Worm (Caenorhabditis elegans): ENCODE measurements around the gene dnj-20.

Gene dnj-20

DNA sequence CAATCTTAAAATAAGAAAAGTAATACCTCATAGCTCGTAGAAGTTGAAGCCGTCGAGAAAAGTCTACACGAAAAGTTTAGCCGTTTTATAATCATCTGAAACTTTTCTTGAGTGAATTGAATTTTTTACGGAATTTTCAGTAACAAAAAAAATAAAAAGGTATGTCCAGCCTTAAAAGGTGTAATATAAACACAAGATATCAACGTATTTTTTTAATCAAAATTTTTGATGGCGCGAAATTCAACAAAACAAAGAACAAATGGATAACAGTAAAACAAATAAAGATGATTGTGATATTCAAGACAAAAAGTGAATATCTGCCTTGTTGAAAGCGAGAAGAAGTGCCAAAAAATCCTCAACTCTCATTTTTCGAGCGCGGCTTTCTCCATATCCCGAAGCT, 34.3 kb downstream of the dnj-20 start, which contains the start of gene eral-1:
eral-1 (minus strand) TSS at position 101 of the 400 bp plus-strand sequence.
- TF ChIP-seq nhr-28 (tag; optimal IDR thresholded peaks at IDR 0.05) (no peak), ces-1 (GFP tag; optimal IDR thresholded peaks at IDR 0.05) (no peak), cnd-1 (tag; optimal IDR thresholded peaks at IDR 0.05) (no peak), ztf-11 (tag; optimal IDR thresholded peaks at IDR 0.05) (no peak), ham-2 (GFP tag; optimal IDR thresholded peaks at IDR 0.05) (no peak), nhr-237 (tag; optimal IDR thresholded peaks at IDR 0.05) (no peak), hlh-1 (tag; optimal IDR thresholded peaks at IDR 0.05) (no peak), ceh-43 (GFP tag; optimal IDR thresholded peaks at IDR 0.05) (no peak), lin-13 (tag; optimal IDR thresholded peaks at IDR 0.05) (no peak), sptf-1 (tag; optimal IDR thresholded peaks at IDR 0.05) (no peak)

DNA sequence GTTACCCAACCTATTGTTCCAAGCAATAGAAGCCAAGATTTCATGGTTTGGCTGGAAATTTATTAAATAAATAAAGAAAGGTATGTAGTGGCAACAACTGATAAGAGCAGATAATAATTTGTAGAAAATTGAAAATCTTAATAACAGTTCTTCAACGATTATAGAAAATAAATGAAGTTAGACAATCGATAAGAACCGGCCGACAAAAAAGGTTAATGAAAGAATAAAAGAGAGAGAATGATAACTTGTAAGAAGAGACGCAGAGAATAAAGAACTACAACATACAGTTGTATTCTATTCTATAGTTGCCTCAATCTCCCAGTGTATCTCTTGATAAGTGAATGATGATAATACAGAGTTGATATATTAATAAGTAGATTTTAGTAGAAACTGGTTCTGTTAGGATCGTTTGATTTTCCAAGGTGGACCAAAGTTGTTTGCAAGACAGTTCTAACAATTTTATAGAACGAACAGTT, 37.2 kb downstream of the dnj-20 start, which contains the start of gene ugt-58:
ugt-58 (minus strand) TSS at position 51 of the 476 bp plus-strand sequence.
- TF ChIP-seq hlh-1 (tag; optimal IDR thresholded peaks at IDR 0.05), result no peak
- TF ChIP-seq nhr-28 (tag; optimal IDR thresholded peaks at IDR 0.05), result peak; percentile 52

DNA sequence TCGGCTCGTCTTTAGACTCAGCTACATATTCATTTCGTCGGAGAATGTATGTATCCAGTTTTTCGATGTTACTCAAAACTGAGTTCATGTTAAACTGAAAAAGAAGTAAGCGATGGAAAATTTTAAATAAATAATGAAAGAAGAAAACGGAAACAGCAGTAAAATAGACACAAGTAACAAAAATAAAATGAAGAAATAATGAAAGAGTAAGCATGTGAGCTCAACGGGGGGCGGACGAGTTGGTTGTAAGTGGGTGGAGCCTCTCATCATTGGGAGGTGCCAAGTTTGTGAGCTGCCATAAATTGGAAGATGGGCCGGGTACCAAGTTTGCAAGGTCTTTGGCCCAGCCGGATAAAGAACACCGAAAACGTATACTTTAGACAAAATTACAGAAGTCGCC, 40.5 kb downstream of the dnj-20 start, which contains the start of gene wee-1.1:
wee-1.1 (minus strand) TSS at position 101 of the 400 bp plus-strand sequence.
- no peak for TF ChIP-seq lsy-2 (tag; optimal IDR thresholded peaks at IDR 0.05)
- TF ChIP-seq nhr-237 (tag; optimal IDR thresholded peaks at IDR 0.05), result no peak
- no peak for TF ChIP-seq lin-32 (GFP tag; optimal IDR thresholded peaks at IDR 0.05)
- no peak for TF ChIP-seq ces-1 (GFP tag; optimal IDR thresholded peaks at IDR 0.05)
- no peak for TF ChIP-seq ceh-39 (tag; optimal IDR thresholded peaks at IDR 0.05)
- no peak for TF ChIP-seq snpc-4 (tag; optimal IDR thresholded peaks at IDR 0.05)
- no peak for TF ChIP-seq sptf-1 (tag; optimal IDR thresholded peaks at IDR 0.05)
- no peak for TF ChIP-seq elt-1 (tag; optimal IDR thresholded peaks at IDR 0.05; ENCODE audit: borderline replicate concordance, insufficient read depth)
- TF ChIP-seq unc-62 (GFP tag; optimal IDR thresholded peaks at IDR 0.05), result no peak
- no peak for TF ChIP-seq cnd-1 (tag; optimal IDR thresholded peaks at IDR 0.05)
- TF ChIP-seq ceh-83 (GFP tag; optimal IDR thresholded peaks at IDR 0.05), result no peak
- no peak for TF ChIP-seq tbx-8 (GFP tag; optimal IDR thresholded peaks at IDR 0.05)
- no peak for TF ChIP-seq pha-4 (tag; optimal IDR thresholded peaks at IDR 0.05)

DNA sequence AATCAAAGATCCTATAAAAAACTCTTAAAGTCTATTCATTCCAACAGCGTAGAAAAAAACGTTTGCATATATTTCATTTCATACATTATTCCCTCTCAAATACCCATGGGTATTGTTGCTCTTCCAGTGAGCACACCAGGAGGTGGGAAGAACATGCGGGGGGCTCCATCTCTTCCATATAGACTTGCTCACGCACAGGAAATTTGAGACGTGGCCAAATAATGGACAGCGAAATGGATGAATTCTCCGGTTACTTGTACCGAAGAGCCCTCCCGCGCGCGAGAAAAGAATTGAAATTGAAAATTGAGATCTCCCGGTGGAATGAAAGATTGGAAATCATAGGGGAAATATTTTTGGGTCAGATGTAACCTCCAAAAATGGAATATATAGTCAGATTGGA, 46.3 kb downstream of the dnj-20 start:
- TF ChIP-seq sptf-1 (tag; optimal IDR thresholded peaks at IDR 0.05), result no peak
- no peak for TF ChIP-seq ceh-39 (tag; optimal IDR thresholded peaks at IDR 0.05)
- TF ChIP-seq unc-39 (tag; optimal IDR thresholded peaks at IDR 0.05), result no peak
- TF ChIP-seq lsy-2 (tag; optimal IDR thresholded peaks at IDR 0.05), result no peak
- TF ChIP-seq drap-1 (GFP tag; optimal IDR thresholded peaks at IDR 0.05), result no peak
- TF ChIP-seq blmp-1 (tag; optimal IDR thresholded peaks at IDR 0.05), result no peak
- TF ChIP-seq bed-3 (GFP tag; optimal IDR thresholded peaks at IDR 0.05), result no peak
- TF ChIP-seq ces-1 (GFP tag; optimal IDR thresholded peaks at IDR 0.05), result no peak
- TF ChIP-seq snpc-4 (tag; optimal IDR thresholded peaks at IDR 0.05), result no peak
- no peak for TF ChIP-seq ztf-11 (tag; optimal IDR thresholded peaks at IDR 0.05)
- TF ChIP-seq unc-120 (tag; optimal IDR thresholded peaks at IDR 0.05; ENCODE audit: poor library complexity, severe bottlenecking), result no peak
- TF ChIP-seq mep-1 (tag; optimal IDR thresholded peaks at IDR 0.05), result no peak
- TF ChIP-seq ceh-43 (GFP tag; optimal IDR thresholded peaks at IDR 0.05), result no peak
- no peak for TF ChIP-seq mab-5 (tag; optimal IDR thresholded peaks at IDR 0.05)
- TF ChIP-seq nhr-12 (tag; optimal IDR thresholded peaks at IDR 0.05), result no peak
- no peak for TF ChIP-seq tbx-8 (GFP tag; optimal IDR thresholded peaks at IDR 0.05)
- no peak for TF ChIP-seq lin-32 (GFP tag; optimal IDR thresholded peaks at IDR 0.05)
- TF ChIP-seq unc-62 (GFP tag; optimal IDR thresholded peaks at IDR 0.05), result no peak
- TF ChIP-seq elt-1 (tag; optimal IDR thresholded peaks at IDR 0.05; ENCODE audit: borderline replicate concordance, insufficient read depth), result no peak
- TF ChIP-seq pha-4 (tag; optimal IDR thresholded peaks at IDR 0.05), result no peak

DNA sequence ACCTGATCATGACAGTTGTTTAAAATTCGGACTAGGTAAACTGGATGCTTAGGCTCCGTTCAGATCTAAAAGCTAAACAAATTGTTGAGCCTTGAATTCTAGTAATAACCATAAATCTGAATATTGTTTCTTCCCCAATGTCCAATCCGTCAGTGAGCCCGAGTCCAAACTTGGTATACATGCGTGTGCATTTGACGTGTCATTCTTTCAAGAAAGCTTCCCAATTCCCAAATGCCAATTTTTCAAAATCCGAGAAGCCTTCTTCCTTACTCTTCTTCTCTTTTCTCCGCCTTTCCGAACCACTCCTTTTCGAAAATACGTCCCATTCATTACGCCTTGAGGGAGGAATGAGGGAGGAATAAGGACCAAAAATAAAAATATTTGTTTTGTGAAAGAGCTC, 47.3 kb downstream of the dnj-20 start:
- no peak for TF ChIP-seq sptf-1 (tag; optimal IDR thresholded peaks at IDR 0.05)
- TF ChIP-seq unc-39 (tag; optimal IDR thresholded peaks at IDR 0.05), result no peak
- no peak for TF ChIP-seq elt-1 (tag; optimal IDR thresholded peaks at IDR 0.05; ENCODE audit: borderline replicate concordance, insufficient read depth)
- TF ChIP-seq tbx-8 (GFP tag; optimal IDR thresholded peaks at IDR 0.05), result no peak
- TF ChIP-seq mls-2 (tag; optimal IDR thresholded peaks at IDR 0.05), result no peak
- no peak for TF ChIP-seq ceh-83 (GFP tag; optimal IDR thresholded peaks at IDR 0.05)

DNA sequence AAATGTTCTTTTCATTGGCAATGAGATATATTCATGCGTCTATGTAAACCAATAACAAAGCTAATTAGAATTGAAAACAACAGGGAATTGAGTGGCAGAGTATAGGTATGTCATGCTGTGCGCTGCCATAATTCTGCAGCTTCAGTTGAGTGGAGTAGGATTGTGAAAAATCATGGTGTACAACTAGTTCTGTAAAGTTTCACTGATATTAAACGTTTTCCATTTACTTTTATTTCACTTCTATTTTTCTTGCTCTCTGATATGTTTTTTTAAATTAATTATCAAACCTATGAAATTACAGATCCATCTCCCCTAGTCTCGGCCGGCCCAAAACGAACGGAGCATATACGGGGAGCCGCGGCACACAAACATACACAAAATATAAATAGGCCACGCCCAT, 48.3 kb downstream of the dnj-20 start, which contains the start of gene exc-7:
exc-7 (plus strand) TSS at position 301 of the 400 bp plus-strand sequence.
- TF ChIP-seq ceh-43 (GFP tag; optimal IDR thresholded peaks at IDR 0.05) (no peak), ztf-11 (tag; optimal IDR thresholded peaks at IDR 0.05) (no peak), unc-39 (tag; optimal IDR thresholded peaks at IDR 0.05) (no peak), ceh-39 (tag; optimal IDR thresholded peaks at IDR 0.05) (no peak), nhr-237 (tag; optimal IDR thresholded peaks at IDR 0.05) (no peak), ceh-83 (GFP tag; optimal IDR thresholded peaks at IDR 0.05) (no peak)
